1 fruit fly cellular context compared by ENCODE assay signal in the genomic region with DNA sequence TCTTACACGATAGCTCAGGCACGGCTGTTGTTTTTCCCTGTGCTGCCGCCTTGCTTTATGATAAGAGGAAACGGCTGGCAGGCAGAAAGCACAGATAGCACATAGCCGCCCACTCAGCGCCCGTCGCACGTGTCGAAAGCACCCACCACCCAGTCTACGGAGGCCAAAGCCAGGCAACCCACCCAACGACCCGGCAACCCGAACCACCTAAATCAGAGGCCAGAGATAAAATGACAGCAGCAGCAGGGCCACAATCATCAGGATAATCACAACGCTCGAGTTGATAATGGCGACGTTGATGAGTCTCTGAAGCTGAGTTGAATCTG.
TF ChIP-seq lines count a peak whose summit lies in the region.

No protein-coding gene starts in this region.

TF ChIP-seq in whole organism, embryonic, 481 proteins besides CTCF, POLR2A, EP300 and RAD21 (continued from another document):
- TF ChIP-seq Hey (tag; optimal IDR thresholded peaks at IDR 0.05; lab: Kevin White, UChicago) (peak; percentile 97), Med (GFP tag; lab: Kevin White, UChicago) (no peak), Atf6 (GFP tag; IDR thresholded peaks at IDR 0.05; lab: Robert Waterston, UW) (peak; percentile 6; the same call in 1 of the 2 replicates), CG15601 (tag; optimal IDR thresholded peaks at IDR 0.05; lab: Kevin White, UChicago) (no peak), CG2712 (tag; optimal IDR thresholded peaks at IDR 0.05; lab: Kevin White, UChicago) (no peak), CrebB (tag; optimal IDR thresholded peaks at IDR 0.05; lab: Kevin White, UChicago) (no peak), slp2 (GFP tag; optimal IDR thresholded peaks at IDR 0.05; lab: Kevin White, UChicago) (no peak), org-1 (GFP tag; optimal IDR thresholded peaks at IDR 0.05; lab: Kevin White, UChicago) (no peak), Vsx1 (GFP tag; optimal IDR thresholded peaks at IDR 0.05; lab: Kevin White, UChicago) (no peak), CG33213 (GFP tag; optimal IDR thresholded peaks at IDR 0.05; lab: Kevin White, UChicago) (no peak), sob (GFP tag; IDR thresholded peaks at IDR 0.05; lab: Robert Waterston, UW) (0 out of 2 replicates have a peak, but pooled peaks have one; percentile 8), pho (GFP tag; optimal IDR thresholded peaks at IDR 0.05; lab: Kevin White, UChicago) (no peak), CG16815 (GFP tag; optimal IDR thresholded peaks at IDR 0.05; lab: Kevin White, UChicago) (no peak), B-H1 (GFP tag; IDR thresholded peaks at IDR 0.05; lab: Robert Waterston, UW) (no peak), Ets65A (GFP tag; lab: Kevin White, UChicago) (peak; percentile 76), Oaz (GFP tag; IDR thresholded peaks at IDR 0.05; lab: Robert Waterston, UW) (no peak), scrt (GFP tag; optimal IDR thresholded peaks at IDR 0.05; lab: Kevin White, UChicago) (no peak), slbo (GFP tag; IDR thresholded peaks at IDR 0.05; lab: Robert Waterston, UW) (0 out of 2 replicates have a peak, but pooled peaks have one; percentile 2), p53 (GFP tag; optimal IDR thresholded peaks at IDR 0.05; lab: Kevin White, UChicago) (no peak), CG18619 (GFP tag; optimal IDR thresholded peaks at IDR 0.05; lab: Kevin White, UChicago) (no peak), wek (GFP tag; optimal IDR thresholded peaks at IDR 0.05; lab: Kevin White, UChicago) (no peak), CG4730 (GFP tag; IDR thresholded peaks at IDR 0.05; lab: Robert Waterston, UW) (no peak), CG17612 (GFP tag; IDR thresholded peaks at IDR 0.05; lab: Robert Waterston, UW) (no peak), bsh (GFP tag; optimal IDR thresholded peaks at IDR 0.05; lab: Kevin White, UChicago) (peak in 1 of 2 experiments; percentile 11), CG7556 (GFP tag; optimal IDR thresholded peaks at IDR 0.05; lab: Kevin White, UChicago) (no peak), CG12299 (tag; optimal IDR thresholded peaks at IDR 0.05; lab: Kevin White, UChicago) (no peak), YL-1 (GFP tag; optimal IDR thresholded peaks at IDR 0.05; lab: Kevin White, UChicago) (no peak), CG8924 (tag; optimal IDR thresholded peaks at IDR 0.05; lab: Kevin White, UChicago) (peak; percentile 15), E2f2 (GFP tag; IDR thresholded peaks at IDR 0.05; lab: Robert Waterston, UW) (no peak), ase (GFP tag; IDR thresholded peaks at IDR 0.05; lab: Robert Waterston, UW) (no peak), gcm (GFP tag; optimal IDR thresholded peaks at IDR 0.05; lab: Kevin White, UChicago) (no peak), wor (GFP tag; IDR thresholded peaks at IDR 0.05; lab: Robert Waterston, UW) (no peak), CG9817 (tag; optimal IDR thresholded peaks at IDR 0.05; lab: Kevin White, UChicago) (no peak), zen2 (GFP tag; IDR thresholded peaks at IDR 0.05; lab: Robert Waterston, UW; ENCODE audit: partially characterized antibody) (no peak), lola (GFP tag; optimal IDR thresholded peaks at IDR 0.05; lab: Kevin White, UChicago) (no peak), CG5180 (GFP tag; optimal IDR thresholded peaks at IDR 0.05; lab: Kevin White, UChicago) (no peak), Hmr (GFP tag; optimal IDR thresholded peaks at IDR 0.05; lab: Kevin White, UChicago) (no peak), Xrp1 (GFP tag; IDR thresholded peaks at IDR 0.05; lab: Robert Waterston, UW) (no peak), onecut (GFP tag; IDR thresholded peaks at IDR 0.05; lab: Robert Waterston, UW) (0 out of 2 replicates have a peak, but pooled peaks have one; percentile 0), gt (GFP tag; IDR thresholded peaks at IDR 0.05; lab: Robert Waterston, UW) (no peak), Nf-YB (GFP tag; optimal IDR thresholded peaks at IDR 0.05; lab: Kevin White, UChicago) (no peak), CG12391 (tag; optimal IDR thresholded peaks at IDR 0.05; lab: Kevin White, UChicago) (no peak)
